Worm (Caenorhabditis elegans) whole organism, L3 larva: ENCODE results near the gene F46B3.1.

Experiments
- R02D3.7 ChIP-seq: fragments of 150-350 bp; optimal IDR thresholded peaks from 2 replicates; lab custom pipeline; 2014; ENCODE audit warnings: missing biosample characterization, missing genetic modification characterization
- aly-2 ChIP-seq: fragments of 150-350 bp; optimal IDR thresholded peaks from 2 replicates; lab custom pipeline; 2014; ENCODE audit warnings: missing biosample characterization, missing genetic modification characterization
- ama-1 ChIP-seq: fragments of 150-350 bp; optimal IDR thresholded peaks from 2 replicates; lab custom pipeline; 2018
- ceh-16 ChIP-seq: sonication (generic microtip); optimal IDR thresholded peaks from 2 replicates; lab custom pipeline; 2017; ENCODE audit warnings: missing biosample characterization, missing genetic modification characterization
- ceh-9 ChIP-seq: sonication (generic microtip); optimal IDR thresholded peaks from 2 replicates; lab custom pipeline; 2018; ENCODE audit warnings: missing biosample characterization, missing genetic modification characterization
- egl-27 ChIP-seq: sonication (generic microtip); optimal IDR thresholded peaks from 4 replicates; lab custom pipeline; 2017; ENCODE audit warnings: missing biosample characterization, missing genetic modification reagents, missing genetic modification characterization
- elt-1 ChIP-seq: fragments of 150-350 bp; optimal IDR thresholded peaks from 2 replicates; lab custom pipeline; 2014; ENCODE audit warnings: missing biosample characterization, missing genetic modification characterization
- elt-3 ChIP-seq, 3 experiments: fragments of 150-350 bp in 1 of 3; sonication (generic microtip) in 2 of 3; optimal IDR thresholded peaks; 2 replicates in 2 of 3; 4 replicates in 1 of 3; lab custom pipeline; 2014 to 2017; ENCODE audit warnings: missing biosample characterization in 3 of 3, missing genetic modification characterization in 3 of 3
- eor-1 ChIP-seq, 2 experiments: fragments of 150-350 bp; optimal IDR thresholded peaks; 2 replicates each; lab custom pipeline; 2014 to 2018; ENCODE audit warnings: missing biosample characterization in 2 of 2, missing genetic modification characterization in 2 of 2
- fkh-10 ChIP-seq: sonication (generic microtip); optimal IDR thresholded peaks from 2 replicates; lab custom pipeline; 2017; ENCODE audit warnings: missing biosample characterization, missing genetic modification reagents, missing genetic modification characterization
- fkh-2 ChIP-seq: fragments of 150-350 bp; optimal IDR thresholded peaks from 2 replicates; lab custom pipeline; 2014; ENCODE audit warnings: missing biosample characterization, missing genetic modification reagents, missing genetic modification characterization
- hmg-11 ChIP-seq: sonication (generic microtip); optimal IDR thresholded peaks from 2 replicates; lab custom pipeline; 2016; ENCODE audit warnings: missing genetic modification characterization, missing compliant biosample characterization
- jun-1 ChIP-seq: fragments of 150-350 bp; optimal IDR thresholded peaks from 2 replicates; lab custom pipeline; 2014; ENCODE audit warnings: missing biosample characterization, missing genetic modification reagents, missing genetic modification characterization
- lin-15B ChIP-seq: fragments of 150-350 bp; optimal IDR thresholded peaks from 2 replicates; lab custom pipeline; 2014; ENCODE audit warnings: missing biosample characterization, missing genetic modification characterization
- lin-39 ChIP-seq: fragments of 150-350 bp; optimal IDR thresholded peaks from 2 replicates; lab custom pipeline; 2018; ENCODE audit warnings: missing biosample characterization, missing genetic modification reagents, missing genetic modification characterization
- lsy-12 ChIP-seq: sonication (generic microtip); optimal IDR thresholded peaks from 2 replicates; lab custom pipeline; 2016; ENCODE audit warnings: mild to moderate bottlenecking, missing genetic modification characterization, missing compliant biosample characterization
- mdl-1 ChIP-seq: fragments of 150-350 bp; optimal IDR thresholded peaks from 2 replicates; lab custom pipeline; 2014; ENCODE audit warnings: missing biosample characterization, missing genetic modification characterization
- mml-1 ChIP-seq: fragments of 150-350 bp; sonication (generic microtip); optimal IDR thresholded peaks from 3 replicates; lab custom pipeline; 2014; ENCODE audit warnings: missing biosample characterization, missing genetic modification characterization
- nhr-11 ChIP-seq: fragments of 150-350 bp; optimal IDR thresholded peaks from 2 replicates; lab custom pipeline; 2014; ENCODE audit warnings: missing biosample characterization, missing genetic modification characterization
- nhr-25 ChIP-seq: sonication (generic microtip); optimal IDR thresholded peaks from 2 replicates; lab custom pipeline; 2017; ENCODE audit warnings: missing biosample characterization, missing genetic modification characterization
- nhr-28 ChIP-seq: fragments of 150-350 bp; optimal IDR thresholded peaks from 2 replicates; lab custom pipeline; 2014; ENCODE audit warnings: missing biosample characterization, missing genetic modification characterization
- nhr-67 ChIP-seq: fragments of 150-350 bp; optimal IDR thresholded peaks from 2 replicates; lab custom pipeline; 2014; ENCODE audit warnings: missing biosample characterization, missing genetic modification characterization
- nhr-76 ChIP-seq: fragments of 150-350 bp; sonication (generic microtip); optimal IDR thresholded peaks from 5 replicates; lab custom pipeline; 2014; ENCODE audit warnings: missing biosample characterization, missing genetic modification characterization
- nhr-77 ChIP-seq: fragments of 150-350 bp; optimal IDR thresholded peaks from 2 replicates; lab custom pipeline; 2014; ENCODE audit warnings: missing biosample characterization, missing genetic modification characterization
- pha-4 ChIP-seq: fragments of 150-350 bp; optimal IDR thresholded peaks from 2 replicates; lab custom pipeline; 2014; ENCODE audit warnings: missing biosample characterization, missing genetic modification reagents, missing genetic modification characterization
- pqm-1 ChIP-seq: fragments of 150-350 bp; optimal IDR thresholded peaks from 2 replicates; lab custom pipeline; 2017; ENCODE audit warnings: missing biosample characterization, missing genetic modification characterization, inconsistent platforms
- skn-1 ChIP-seq: fragments of 150-350 bp; optimal IDR thresholded peaks from 2 replicates; lab custom pipeline; 2014; ENCODE audit warnings: missing biosample characterization, missing genetic modification characterization
- tbx-2 ChIP-seq: sonication (generic microtip); optimal IDR thresholded peaks from 2 replicates; lab custom pipeline; 2016; ENCODE audit warnings: mild to moderate bottlenecking, missing genetic modification characterization, missing compliant biosample characterization
- unc-62 ChIP-seq: fragments of 150-350 bp; sonication (generic microtip); optimal IDR thresholded peaks from 4 replicates; lab custom pipeline; 2014; ENCODE audit warnings: missing biosample characterization, missing genetic modification reagents, missing genetic modification characterization
- ztf-11 ChIP-seq: fragments of 150-350 bp; optimal IDR thresholded peaks from 2 replicates; lab custom pipeline; 2014; ENCODE audit warnings: missing biosample characterization, missing genetic modification characterization
- ztf-4 ChIP-seq: fragments of 150-350 bp; optimal IDR thresholded peaks from 2 replicates; lab custom pipeline; 2014; ENCODE audit warnings: missing biosample characterization, missing genetic modification characterization

The F46B3.1 gene

ce11 chrV:20597076-20597475, at the start of gene F46B3.1:
TSS of gene F46B3.1 (minus strand) at chrV:20597176.
- TF ChIP-seq jun-1 (no peak), tbx-2 (tag; lab: Kevin White, UChicago) (no peak), mdl-1 (tag; lab: Kevin White, UChicago) (no peak), nhr-11 (tag; lab: Kevin White, UChicago) (no peak)
- TF ChIP-seq, all 47 proteins: peak for 0

- TF ChIP-seq unc-62, result no peak
- TF ChIP-seq, all 47 proteins: peak for 0
Measured at ce11 chrV:20645479-20645878, 48.5 kb upstream of the F46B3.1 start.

- no peak for TF ChIP-seq eor-1 (tag; optimal IDR thresholded peaks at IDR 0.05; lab: Kevin White, UChicago)
- TF ChIP-seq fkh-10 (GFP tag; lab: Kevin White, UChicago), result no peak
- TF ChIP-seq lsy-12, result no peak
- TF ChIP-seq pha-4 (tag; lab: Kevin White, UChicago), result no peak
- TF ChIP-seq nhr-77 (tag; lab: Kevin White, UChicago), result no peak
- TF ChIP-seq aly-2 (tag; lab: Kevin White, UChicago), result no peak
- TF ChIP-seq elt-3 (tag; optimal IDR thresholded peaks at IDR 0.05; lab: Kevin White, UChicago), result no peak
- no peak for TF ChIP-seq nhr-67 (tag; lab: Kevin White, UChicago)
- TF ChIP-seq lin-15B (tag; lab: Kevin White, UChicago), result no peak
- no peak for TF ChIP-seq ceh-9
- TF ChIP-seq R02D3.7 (tag; lab: Kevin White, UChicago), result no peak
- no peak for TF ChIP-seq nhr-28
- no peak for TF ChIP-seq elt-1 (tag; lab: Kevin White, UChicago)
- no peak for TF ChIP-seq hmg-11 (tag; lab: Kevin White, UChicago)
- no peak for TF ChIP-seq ceh-16 (tag; lab: Kevin White, UChicago)
- no peak for TF ChIP-seq nhr-76 (tag; lab: Kevin White, UChicago)
- no peak for TF ChIP-seq nhr-25 (tag; lab: Kevin White, UChicago)
Measured at ce11 chrV:20641896-20642295, 44.9 kb upstream of the F46B3.1 start, which contains the start of gene srxa-15. TSS of gene srxa-15 (plus strand) at chrV:20642196.

- TF ChIP-seq mml-1 (tag; lab: Kevin White, UChicago) (no peak), elt-3 (tag; optimal IDR thresholded peaks at IDR 0.05; lab: Kevin White, UChicago) (no peak)
Measured at ce11 chrV:20639294-20639693, 42.3 kb upstream of the F46B3.1 start, which contains the start of gene srxa-14. TSS of gene srxa-14 (plus strand) at chrV:20639594.

- TF ChIP-seq nhr-77 (tag; lab: Kevin White, UChicago) (no peak), ama-1 (lab: Kevin White, UChicago) (no peak), lin-39 (tag; lab: Kevin White, UChicago) (no peak), elt-3 (tag; optimal IDR thresholded peaks at IDR 0.05; lab: Kevin White, UChicago) (no peak), egl-27 (tag; lab: Kevin White, UChicago) (no peak)
Measured at ce11 chrV:20638344-20638743, 41.4 kb upstream of the F46B3.1 start, which contains the start of gene Y44A6B.3. TSS of gene Y44A6B.3 (minus strand) at chrV:20638444.

ce11 chrV:20636855-20637254, 39.9 kb upstream of the F46B3.1 start, which contains the start of gene ttr-13:
TSS of gene ttr-13 (minus strand) at chrV:20636955.
- no peak for TF ChIP-seq ceh-16 (tag; lab: Kevin White, UChicago)
- TF ChIP-seq nhr-76 (tag; lab: Kevin White, UChicago), result no peak
- TF ChIP-seq, all 47 proteins: peak for 0

- no peak for TF ChIP-seq R02D3.7 (tag; lab: Kevin White, UChicago)
- TF ChIP-seq skn-1, result no peak
Measured at ce11 chrV:20634330-20634729, 37.4 kb upstream of the F46B3.1 start, which contains the start of gene F46B3.16. TSS of gene F46B3.16 (plus strand) at chrV:20634630.

- TF ChIP-seq elt-3 (tag; optimal IDR thresholded peaks at IDR 0.05; lab: Kevin White, UChicago) (no peak), mml-1 (tag; lab: Kevin White, UChicago) (no peak), fkh-2 (tag; lab: Kevin White, UChicago) (no peak), pqm-1 (no peak), pha-4 (tag; lab: Kevin White, UChicago) (no peak), ztf-11 (tag; lab: Kevin White, UChicago) (no peak), ztf-4 (tag; lab: Kevin White, UChicago) (no peak), ceh-9 (no peak)
Measured at ce11 chrV:20633619-20634018, 36.6 kb upstream of the F46B3.1 start, which contains the start of gene F46B3.15. TSS of gene F46B3.15 (minus strand) at chrV:20633719.
